Fruit fly (Drosophila melanogaster): ENCODE results near the gene CG6230.

DNA sequence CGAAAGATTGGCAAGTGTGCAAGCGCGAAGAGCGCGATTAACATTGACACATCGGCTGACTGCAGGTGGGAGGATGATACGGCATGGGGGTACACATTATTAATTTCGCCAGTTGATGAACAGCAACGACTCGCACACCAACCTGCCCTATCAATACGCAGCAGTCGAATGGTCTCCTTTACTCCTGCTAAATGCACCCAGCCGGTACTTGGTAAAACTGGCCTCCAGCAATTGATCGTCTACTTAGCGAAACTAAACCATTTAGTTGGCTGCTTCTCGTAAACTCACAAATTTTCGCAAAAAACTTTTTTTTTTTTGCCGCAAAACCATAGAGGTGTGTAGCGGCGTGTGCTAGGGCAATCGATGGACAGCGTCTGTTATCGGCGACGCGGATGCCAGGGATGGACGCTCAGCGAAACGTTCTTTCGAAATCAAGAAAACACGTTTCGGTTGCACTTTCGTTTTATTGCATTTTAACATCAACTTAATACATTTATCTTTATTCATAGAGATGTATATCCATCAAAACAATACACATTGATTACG lies 19.5 kb downstream of the CG6230 start, which contains the start of gene Ge-1:
- TF ChIP-seq Myc (optimal IDR thresholded peaks at IDR 0.05) (no peak), Dif (GFP tag; optimal IDR thresholded peaks at IDR 0.05; ENCODE audit: partially characterized antibody) (no peak), rgr (GFP tag; optimal IDR thresholded peaks at IDR 0.05) (no peak), dl (GFP tag; optimal IDR thresholded peaks at IDR 0.05; ENCODE audit: insufficient read depth in 1 of 2, partially characterized antibody in 2 of 2) (no peak), lola (GFP tag; optimal IDR thresholded peaks at IDR 0.05) (no peak), fru (GFP tag; optimal IDR thresholded peaks at IDR 0.05) (no peak), psq (GFP tag; optimal IDR thresholded peaks at IDR 0.05) (no peak), Jra (GFP tag; optimal IDR thresholded peaks at IDR 0.05) (no peak), OdsH (GFP tag; optimal IDR thresholded peaks at IDR 0.05) (no peak), CG9705 (GFP tag; optimal IDR thresholded peaks at IDR 0.05) (no peak), N (GFP tag; optimal IDR thresholded peaks at IDR 0.05) (no peak)
